Fruit fly (Drosophila melanogaster) whole organism, prepupa: ENCODE data around the gene CG34015.

ENCODE experiments used
- Blimp-1 ChIP-seq: fragments of 200-800 bp; sonication (Bioruptor generic); optimal IDR thresholded peaks from 3 replicates; lab custom pipeline; 2017; ENCODE audit warnings: missing biosample characterization, missing genetic modification characterization, mild to moderate bottlenecking, moderate library complexity, missing genetic modification reagents
- CG6276 ChIP-seq: fragments of 200-800 bp; sonication (Bioruptor generic); optimal IDR thresholded peaks from 2 replicates; lab custom pipeline; 2017; ENCODE audit warnings: missing biosample characterization, mild to moderate bottlenecking, missing genetic modification characterization
- CG6854 ChIP-seq: fragments of 200-800 bp; sonication (Bioruptor generic); optimal IDR thresholded peaks from 2 replicates; lab custom pipeline; 2017; ENCODE audit warnings: missing biosample characterization, mild to moderate bottlenecking, missing genetic modification characterization
- Ets96B ChIP-seq: fragments of 200-800 bp; optimal IDR thresholded peaks from 2 replicates; lab custom pipeline; 2019; ENCODE audit warnings: missing biosample characterization, mild to moderate bottlenecking, missing genetic modification characterization, moderate library complexity
- salr ChIP-seq, 2 experiments: fragments of 200-800 bp; sonication (Bioruptor generic); optimal IDR thresholded peaks; 3 replicates each; lab custom pipeline; 2016 to 2018; ENCODE audit warnings: missing biosample characterization in 2 of 2, missing genetic modification characterization in 2 of 2, mild to moderate bottlenecking in 1 of 2

dm6 chrX:16427786-16428400 lies 20.2 kb downstream of the CG34015 start:
- TF ChIP-seq Blimp-1 (GFP tag; lab: Kevin White, UChicago) (no peak), CG6276 (GFP tag; lab: Kevin White, UChicago) (no peak), salr (GFP tag; optimal IDR thresholded peaks at IDR 0.05; lab: Kevin White, UChicago) (no peak), Ets96B (tag; lab: Kevin White, UChicago) (no peak), CG6854 (no peak)
